Worm (Caenorhabditis elegans): ENCODE data around the gene sra-35.
A peak's percentile ranks its signal among the peaks of the same experiment; 100 is the strongest.

The sra-35 gene

DNA sequence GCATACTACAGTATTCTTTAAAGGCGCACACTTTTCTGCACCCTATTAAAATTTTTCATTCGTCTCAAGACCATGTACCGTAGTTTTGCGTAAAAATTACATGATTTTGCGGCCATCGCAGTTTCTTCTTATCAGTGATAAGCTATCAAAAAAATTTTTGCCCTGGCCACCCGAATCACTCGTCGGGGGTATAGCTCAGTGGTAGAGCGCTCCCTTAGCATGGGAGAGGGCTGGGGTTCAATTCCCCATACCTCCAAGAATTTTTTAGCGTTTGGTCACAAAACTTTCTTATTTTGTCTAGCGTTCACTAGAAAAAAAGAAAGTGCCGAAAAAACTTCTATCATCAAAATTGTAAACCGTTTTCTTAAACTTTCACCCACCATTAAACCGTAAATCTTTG, 37.5 kb upstream of the sra-35 start (continued):
- TF ChIP-seq ZK546.5 (tag; optimal IDR thresholded peaks at IDR 0.05) (no peak), nhr-28 (tag; optimal IDR thresholded peaks at IDR 0.05) (no peak), nhr-102 (tag; optimal IDR thresholded peaks at IDR 0.05) (no peak), F37D6.2 (tag; optimal IDR thresholded peaks at IDR 0.05) (no peak), T20F7.1 (GFP tag; optimal IDR thresholded peaks at IDR 0.05) (no peak), F44E2.7 (GFP tag; IDR thresholded peaks at IDR 0.05) (no peak), Y105C5A.15 (GFP tag; IDR thresholded peaks at IDR 0.05) (no peak), spr-3 (GFP tag; optimal IDR thresholded peaks at IDR 0.05) (no peak), ceh-20 (GFP tag; IDR thresholded peaks at IDR 0.05) (no peak), T26A8.4 (GFP tag; IDR thresholded peaks at IDR 0.05) (no peak), hif-1 (tag; optimal IDR thresholded peaks at IDR 0.05) (no peak), ztf-11 (tag; optimal IDR thresholded peaks at IDR 0.05) (no peak), hmg-1.1 (GFP tag; IDR thresholded peaks at IDR 0.05) (0 out of 2 replicates have a peak, but pooled peaks have one; percentile 12), nhr-76 (tag; optimal IDR thresholded peaks at IDR 0.05) (no peak), nhr-11 (tag; optimal IDR thresholded peaks at IDR 0.05) (no peak), madf-5 (GFP tag; IDR thresholded peaks at IDR 0.05) (no peak), madf-9 (GFP tag; conservative IDR thresholded peaks at IDR 0.05) (no peak), egl-43 (GFP tag; IDR thresholded peaks at IDR 0.05) (peak; percentile 58; the same call in 1 of the 2 replicates), F49E8.2 (tag; optimal IDR thresholded peaks at IDR 0.05; ENCODE audit: borderline replicate concordance) (no peak), dve-1 (tag; optimal IDR thresholded peaks at IDR 0.05; ENCODE audit: insufficient read depth) (peak; percentile 19), mdl-1 (tag; optimal IDR thresholded peaks at IDR 0.05) (no peak), ztf-7 (tag; optimal IDR thresholded peaks at IDR 0.05) (no peak), daf-19 (GFP tag; conservative IDR thresholded peaks at IDR 0.05) (0 out of 2 replicates have a peak, but pooled peaks have one; percentile 39), lir-3 (tag; optimal IDR thresholded peaks at IDR 0.05) (no peak), duxl-1 (tag; optimal IDR thresholded peaks at IDR 0.05; ENCODE audit: poor library complexity) (no peak), hlh-11 (tag; optimal IDR thresholded peaks at IDR 0.05) (peak; percentile 9), dmd-8 (GFP tag; IDR thresholded peaks at IDR 0.05) (peak; percentile 80), Y48G9A.11 (GFP tag; IDR thresholded peaks at IDR 0.05) (no peak), lin-15B (tag; optimal IDR thresholded peaks at IDR 0.05) (no peak), fos-1 (tag; optimal IDR thresholded peaks at IDR 0.05) (no peak), mep-1 (tag; optimal IDR thresholded peaks at IDR 0.05) (no peak), set-16 (GFP tag; IDR thresholded peaks at IDR 0.05) (no peak), D1046.2 (GFP tag; IDR thresholded peaks at IDR 0.05) (peak; percentile 47; the same call in 1 of the 2 replicates), nhr-41 (GFP tag; IDR thresholded peaks at IDR 0.05) (no peak), ceh-28 (tag; optimal IDR thresholded peaks at IDR 0.05) (no peak), cey-2 (tag; optimal IDR thresholded peaks at IDR 0.05; ENCODE audit: borderline replicate concordance, insufficient read depth) (no peak), R02D3.7 (tag; optimal IDR thresholded peaks at IDR 0.05) (no peak), skn-1 (tag; optimal IDR thresholded peaks at IDR 0.05) (no peak), nhr-10 (tag; optimal IDR thresholded peaks at IDR 0.05) (no peak), ama-1 (optimal IDR thresholded peaks at IDR 0.05) (no peak), snpc-4 (tag; optimal IDR thresholded peaks at IDR 0.05) (no peak), ctbp-1 (GFP tag; IDR thresholded peaks at IDR 0.05) (no peak), lin-38 (GFP tag; IDR thresholded peaks at IDR 0.05) (no peak; the same call in 1 of the 2 replicates), mdt-29 (GFP tag; IDR thresholded peaks at IDR 0.05) (no peak), gei-8 (GFP tag; optimal IDR thresholded peaks at IDR 0.05) (no peak), hlh-30 (tag; optimal IDR thresholded peaks at IDR 0.05; ENCODE audit: insufficient read depth) (no peak), nhr-111 (GFP tag; optimal IDR thresholded peaks at IDR 0.05) (peak; percentile 56), ceh-32 (tag; optimal IDR thresholded peaks at IDR 0.05; ENCODE audit: poor library complexity) (no peak), lin-29 (GFP tag; IDR thresholded peaks at IDR 0.05) (no peak), dpl-1 (GFP tag; optimal IDR thresholded peaks at IDR 0.05) (no peak), php-3 (GFP tag; IDR thresholded peaks at IDR 0.05) (0 out of 2 replicates have a peak, but pooled peaks have one; percentile 9), zip-2 (tag; optimal IDR thresholded peaks at IDR 0.05) (no peak)

All from whole organism, L4 larva.